Worm (Caenorhabditis elegans): ENCODE results near the gene C39B5.10.

Gene C39B5.10

DNA sequence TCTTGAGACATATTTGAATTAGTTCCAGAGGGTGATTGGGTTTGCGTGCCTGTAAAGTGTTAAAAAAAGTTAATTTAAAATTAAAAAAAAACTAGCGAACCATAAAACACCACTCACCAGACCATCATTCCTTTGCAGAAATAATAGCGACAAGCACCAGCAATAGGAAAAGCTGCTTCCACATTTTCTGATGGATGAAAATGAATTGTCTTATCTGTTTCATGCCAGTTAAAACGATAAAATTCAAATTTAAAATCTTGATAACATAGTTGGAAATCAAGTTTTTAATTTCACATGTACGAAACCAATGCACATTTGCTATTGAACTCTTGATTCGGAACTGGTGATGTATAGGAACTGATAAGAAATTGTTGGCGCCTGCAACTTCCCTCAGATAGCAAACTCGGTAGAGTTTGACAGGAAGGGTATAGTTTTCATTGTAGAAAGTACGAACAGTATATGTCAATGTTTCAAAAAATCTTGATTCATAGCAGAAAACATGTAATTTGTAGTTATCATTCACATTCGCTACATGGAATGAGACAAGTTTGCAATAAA lies at the start of gene C39B5.10:
Gene C39B5.10 (minus strand): TSS at position 51 of the 558 bp plus-strand sequence.
- TF ChIP-seq T22C8.4 (GFP tag; IDR thresholded peaks at IDR 0.05), result no peak
- no peak for TF ChIP-seq tab-1 (GFP tag; IDR thresholded peaks at IDR 0.05)
- no peak for TF ChIP-seq med-1 (GFP tag; optimal IDR thresholded peaks at IDR 0.05; ENCODE audit: insufficient read depth)
- TF ChIP-seq klf-2 (GFP tag; conservative IDR thresholded peaks at IDR 0.05), result no peak
- no peak for TF ChIP-seq ztf-29 (GFP tag; IDR thresholded peaks at IDR 0.05)
- no peak for TF ChIP-seq ref-1 (GFP tag; conservative IDR thresholded peaks at IDR 0.05)
- no peak for TF ChIP-seq flt-1 (GFP tag; IDR thresholded peaks at IDR 0.05)
- TF ChIP-seq ztf-23 (GFP tag; IDR thresholded peaks at IDR 0.05), result no peak
- TF ChIP-seq cog-1 (tag; optimal IDR thresholded peaks at IDR 0.05), result no peak

DNA sequence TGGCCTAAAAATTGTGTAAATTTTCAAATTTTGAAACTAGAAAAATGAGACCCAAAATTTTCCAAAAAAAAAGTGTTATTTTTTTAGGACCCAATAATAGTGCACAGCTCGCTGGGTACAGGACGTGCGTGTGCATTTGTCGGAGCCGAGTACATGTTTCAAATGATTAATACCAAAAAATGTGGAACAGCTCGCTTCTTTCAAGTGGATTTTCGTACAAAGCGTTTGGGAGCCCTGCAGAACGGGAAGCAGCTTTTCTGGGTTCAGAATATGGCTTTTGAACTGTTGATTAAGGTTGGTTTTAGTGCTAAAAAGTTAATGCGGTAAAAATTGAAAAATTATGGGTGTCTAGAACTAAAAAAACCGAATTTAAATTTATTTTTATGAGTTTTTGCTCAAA lies 48.8 kb upstream of the C39B5.10 start:
- TF ChIP-seq ztf-29 (GFP tag; IDR thresholded peaks at IDR 0.05), result no peak
- TF ChIP-seq med-1 (GFP tag; optimal IDR thresholded peaks at IDR 0.05; ENCODE audit: insufficient read depth), result no peak
- TF ChIP-seq tab-1 (GFP tag; IDR thresholded peaks at IDR 0.05), result no peak
- TF ChIP-seq ref-1 (GFP tag; conservative IDR thresholded peaks at IDR 0.05), result no peak
- TF ChIP-seq flt-1 (GFP tag; IDR thresholded peaks at IDR 0.05), result no peak
- no peak for TF ChIP-seq ztf-23 (GFP tag; IDR thresholded peaks at IDR 0.05)
- TF ChIP-seq cog-1 (tag; optimal IDR thresholded peaks at IDR 0.05), result no peak
- no peak for TF ChIP-seq klf-2 (GFP tag; conservative IDR thresholded peaks at IDR 0.05)
- no peak for TF ChIP-seq T22C8.4 (GFP tag; IDR thresholded peaks at IDR 0.05)

DNA sequence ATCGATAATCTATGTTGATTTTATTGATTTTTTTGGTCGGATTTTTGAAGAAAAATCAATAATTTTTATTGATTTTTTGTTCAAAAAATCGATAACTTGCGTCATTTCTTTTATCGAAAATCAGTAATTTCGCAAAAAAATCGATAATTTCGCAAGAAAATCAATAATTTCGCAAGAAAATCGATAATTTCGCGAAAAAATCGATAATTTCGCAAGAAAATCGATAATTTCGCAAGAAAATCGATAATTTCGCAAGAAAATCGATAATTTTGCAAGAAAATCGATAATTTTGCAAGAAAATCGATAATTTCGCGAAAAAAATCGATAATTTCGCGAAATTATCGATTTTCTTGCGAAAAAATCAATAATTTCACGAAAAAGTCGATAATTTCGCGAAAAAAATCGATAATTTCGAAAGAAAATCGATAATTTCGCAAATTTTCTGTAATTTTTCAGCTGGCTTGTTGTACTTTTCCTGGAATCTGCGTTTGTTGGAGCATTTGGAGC lies 44.0 kb upstream of the C39B5.10 start:
- TF ChIP-seq T22C8.4 (GFP tag; IDR thresholded peaks at IDR 0.05) (peak; percentile 97), cog-1 (tag; optimal IDR thresholded peaks at IDR 0.05) (no peak)

DNA sequence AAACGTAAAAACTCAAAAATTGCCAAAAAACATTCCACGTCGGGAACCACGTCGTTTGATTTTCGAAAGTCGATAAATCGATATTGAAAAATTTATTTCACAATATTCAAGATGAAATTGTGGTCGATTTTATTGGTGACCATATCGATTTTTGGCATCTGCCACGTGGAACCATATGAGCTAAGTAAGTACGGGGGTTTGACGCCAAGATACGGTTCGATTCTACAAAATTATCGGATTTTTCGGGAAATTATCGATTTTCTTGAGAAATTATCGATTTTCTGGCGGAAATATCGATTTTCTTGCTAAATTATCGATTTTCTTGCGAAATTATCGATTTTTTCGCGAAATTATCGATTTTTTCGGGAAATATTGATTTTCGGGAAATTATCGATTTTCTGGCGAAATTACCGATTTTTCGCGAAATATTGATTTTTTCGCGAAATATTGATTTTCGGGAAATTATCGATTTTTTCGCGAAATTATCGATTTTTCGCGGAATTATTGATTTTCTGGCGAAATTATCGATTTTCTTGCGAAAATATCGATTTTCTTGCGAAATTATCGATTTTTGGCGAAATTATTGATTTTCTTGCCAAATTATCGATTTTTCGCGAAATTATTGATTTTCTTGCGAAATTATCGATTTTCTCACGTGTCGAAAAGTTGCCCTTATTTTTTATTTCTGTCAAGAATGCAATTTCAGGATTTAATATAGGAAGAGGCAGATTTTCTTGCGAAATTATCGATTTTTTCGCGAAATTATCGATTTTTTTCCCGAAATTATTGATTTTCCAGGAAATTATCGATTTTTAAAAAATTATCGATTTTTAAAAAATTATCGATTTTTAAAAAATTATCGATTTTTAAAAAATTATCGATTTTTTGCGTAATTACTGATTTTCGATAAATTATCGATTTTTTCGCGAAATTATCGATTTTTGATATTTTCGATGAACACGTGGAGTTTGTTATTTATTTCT lies 42.8 kb upstream of the C39B5.10 start, which contains the start of gene Y54F10BM.3:
Gene Y54F10BM.3 (plus strand): TSS at position 51 of the 983 bp plus-strand sequence.
- TF ChIP-seq cog-1 (tag; optimal IDR thresholded peaks at IDR 0.05), result no peak
- no peak for TF ChIP-seq flt-1 (GFP tag; IDR thresholded peaks at IDR 0.05)
- TF ChIP-seq ztf-23 (GFP tag; IDR thresholded peaks at IDR 0.05), result no peak
- TF ChIP-seq tab-1 (GFP tag; IDR thresholded peaks at IDR 0.05), result no peak
- TF ChIP-seq ztf-29 (GFP tag; IDR thresholded peaks at IDR 0.05), result no peak
- no peak for TF ChIP-seq med-1 (GFP tag; optimal IDR thresholded peaks at IDR 0.05; ENCODE audit: insufficient read depth)
- no peak for TF ChIP-seq klf-2 (GFP tag; conservative IDR thresholded peaks at IDR 0.05)
- peak; percentile 98 for TF ChIP-seq T22C8.4 (GFP tag; IDR thresholded peaks at IDR 0.05)

DNA sequence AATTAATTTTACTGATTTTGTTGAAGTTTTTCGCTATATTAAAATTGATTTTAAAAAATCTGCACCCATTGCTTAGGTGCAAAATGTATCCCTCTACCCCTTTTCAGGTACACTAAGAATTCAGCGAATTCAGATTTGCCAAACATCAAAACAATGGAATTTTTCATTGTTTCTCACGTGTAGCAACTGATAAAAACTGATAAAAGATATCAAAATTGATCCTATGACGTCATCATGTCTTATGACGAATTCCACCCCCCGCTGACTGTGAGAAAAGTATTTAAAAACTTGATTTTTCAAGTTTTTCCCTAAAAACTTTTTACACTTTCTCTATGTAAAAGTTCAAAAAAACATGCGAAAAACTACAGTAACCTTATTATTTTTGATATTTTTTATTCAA lies 41.1 kb upstream of the C39B5.10 start, which contains the start of gene Y54F10BM.22:
Gene Y54F10BM.22 (plus strand): TSS at position 331 of the 400 bp plus-strand sequence.
- TF ChIP-seq med-1 (GFP tag; optimal IDR thresholded peaks at IDR 0.05; ENCODE audit: insufficient read depth), result no peak

DNA sequence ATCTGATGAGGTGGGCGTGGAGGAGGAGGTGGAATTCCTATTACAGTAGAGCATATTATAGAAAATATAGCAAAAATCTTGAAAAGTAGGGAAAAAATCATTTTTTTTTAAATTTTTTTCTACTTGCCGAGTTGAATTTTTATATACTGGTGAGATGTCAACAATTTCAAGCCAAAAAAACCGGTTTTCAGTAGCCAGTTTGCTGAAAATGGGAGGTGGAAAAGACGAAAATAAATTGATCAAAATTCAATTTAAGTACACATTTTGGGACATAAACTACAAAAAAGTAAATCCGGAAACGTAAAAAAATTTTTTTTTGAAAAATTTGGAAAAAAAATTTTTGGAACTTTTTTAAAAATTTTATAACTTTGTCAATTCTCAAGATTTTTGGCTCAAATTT lies 40.0 kb upstream of the C39B5.10 start, which contains the start of gene Y54F10BM.23:
Gene Y54F10BM.23 (minus strand): TSS at position 101 of the 400 bp plus-strand sequence.
- TF ChIP-seq med-1 (GFP tag; optimal IDR thresholded peaks at IDR 0.05; ENCODE audit: insufficient read depth) (no peak), ztf-29 (GFP tag; IDR thresholded peaks at IDR 0.05) (no peak), T22C8.4 (GFP tag; IDR thresholded peaks at IDR 0.05) (no peak), ref-1 (GFP tag; conservative IDR thresholded peaks at IDR 0.05) (no peak), klf-2 (GFP tag; conservative IDR thresholded peaks at IDR 0.05) (no peak), cog-1 (tag; optimal IDR thresholded peaks at IDR 0.05) (no peak), flt-1 (GFP tag; IDR thresholded peaks at IDR 0.05) (no peak), ztf-23 (GFP tag; IDR thresholded peaks at IDR 0.05) (no peak), tab-1 (GFP tag; IDR thresholded peaks at IDR 0.05) (no peak)

DNA sequence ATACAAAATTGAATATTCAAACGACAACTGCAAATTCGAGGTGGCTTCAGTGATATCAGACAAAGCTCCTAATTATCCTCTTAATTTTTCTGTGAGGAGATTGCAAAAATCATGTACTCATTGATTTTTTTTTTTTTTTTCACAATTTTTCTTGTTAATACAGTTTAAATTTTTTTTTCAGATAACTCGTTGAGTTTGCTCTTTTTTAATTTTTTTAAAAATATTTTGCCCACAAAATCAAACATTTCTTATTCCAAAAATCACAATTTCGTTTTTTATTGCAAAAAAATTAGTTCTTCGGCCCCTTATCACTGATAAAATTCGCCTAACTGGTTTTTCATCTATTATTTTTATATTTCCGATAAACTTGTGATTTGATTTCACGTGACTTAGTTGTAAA lies 37.4 kb upstream of the C39B5.10 start, which contains the start of gene Y54F10BM.21:
Gene Y54F10BM.21 (plus strand): TSS at position 301 of the 400 bp plus-strand sequence.
- TF ChIP-seq cog-1 (tag; optimal IDR thresholded peaks at IDR 0.05) (no peak), flt-1 (GFP tag; IDR thresholded peaks at IDR 0.05) (no peak), klf-2 (GFP tag; conservative IDR thresholded peaks at IDR 0.05) (no peak), ztf-29 (GFP tag; IDR thresholded peaks at IDR 0.05) (no peak), T22C8.4 (GFP tag; IDR thresholded peaks at IDR 0.05) (no peak)

DNA sequence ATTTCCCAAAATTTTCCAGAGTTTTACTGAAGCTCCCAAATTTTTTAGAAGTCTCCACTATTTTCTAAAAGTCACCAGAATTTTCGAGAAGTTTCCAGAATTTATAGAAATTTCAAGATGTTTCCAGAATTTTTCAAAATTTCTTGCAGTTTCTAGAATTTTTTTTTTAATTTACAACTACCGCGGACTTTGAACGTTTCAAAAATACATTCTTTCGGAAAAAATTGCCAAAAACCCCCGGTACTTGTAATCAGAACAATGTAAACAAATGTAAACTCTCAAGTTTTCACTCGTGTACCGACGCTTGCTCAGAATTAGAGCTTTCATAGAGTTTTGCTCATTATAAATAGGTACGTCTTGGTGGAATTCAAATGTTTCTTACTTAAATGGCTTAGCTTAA lies 33.3 kb upstream of the C39B5.10 start, which contains the start of gene fbxa-39:
Gene fbxa-39 (plus strand): TSS at position 301 of the 400 bp plus-strand sequence.
- TF ChIP-seq T22C8.4 (GFP tag; IDR thresholded peaks at IDR 0.05) (no peak), klf-2 (GFP tag; conservative IDR thresholded peaks at IDR 0.05) (no peak), cog-1 (tag; optimal IDR thresholded peaks at IDR 0.05) (no peak), ztf-29 (GFP tag; IDR thresholded peaks at IDR 0.05) (no peak), tab-1 (GFP tag; IDR thresholded peaks at IDR 0.05) (no peak), med-1 (GFP tag; optimal IDR thresholded peaks at IDR 0.05; ENCODE audit: insufficient read depth) (no peak), flt-1 (GFP tag; IDR thresholded peaks at IDR 0.05) (no peak), ztf-23 (GFP tag; IDR thresholded peaks at IDR 0.05) (no peak), ref-1 (GFP tag; conservative IDR thresholded peaks at IDR 0.05) (no peak)

DNA sequence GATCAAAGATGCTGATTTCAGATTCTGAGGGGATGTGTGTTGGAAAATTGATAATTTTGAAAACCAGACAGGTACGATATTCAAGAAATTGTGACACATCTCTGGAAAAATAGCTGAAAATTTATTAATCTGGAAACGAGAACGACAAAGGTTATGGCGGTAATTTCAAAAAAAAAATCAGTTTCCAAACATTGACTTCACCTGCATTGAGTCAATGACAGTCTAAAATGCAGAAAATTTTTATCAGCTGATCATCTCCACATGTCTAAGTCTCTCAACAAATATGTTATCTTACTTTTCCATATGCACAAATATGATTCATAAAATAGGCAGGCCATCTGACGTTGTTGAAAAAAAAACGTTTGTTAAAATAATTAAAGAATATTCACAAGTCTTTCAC lies 32.6 kb upstream of the C39B5.10 start, which contains the start of gene fbxa-48:
Gene fbxa-48 (minus strand): TSS at position 101 of the 400 bp plus-strand sequence.
- TF ChIP-seq klf-2 (GFP tag; conservative IDR thresholded peaks at IDR 0.05) (no peak), flt-1 (GFP tag; IDR thresholded peaks at IDR 0.05) (no peak), med-1 (GFP tag; optimal IDR thresholded peaks at IDR 0.05; ENCODE audit: insufficient read depth) (no peak), T22C8.4 (GFP tag; IDR thresholded peaks at IDR 0.05) (no peak), ref-1 (GFP tag; conservative IDR thresholded peaks at IDR 0.05) (no peak), ztf-23 (GFP tag; IDR thresholded peaks at IDR 0.05) (no peak), tab-1 (GFP tag; IDR thresholded peaks at IDR 0.05) (no peak), cog-1 (tag; optimal IDR thresholded peaks at IDR 0.05) (no peak), ztf-29 (GFP tag; IDR thresholded peaks at IDR 0.05) (no peak)

Data from whole organism, midembryonic.